Fruit fly (Drosophila melanogaster) ovary, adult (tissue): ENCODE results near the gene CG31274.

ENCODE experiments used
- CG17801 ChIP-seq: fragments of 200-800 bp; optimal IDR thresholded peaks from 2 replicates; lab custom pipeline; 2019; ENCODE audit warnings: missing biosample characterization, mild to moderate bottlenecking, missing genetic modification characterization, moderate library complexity; ENCODE audit not compliant: partially characterized antibody

CG31274 gene

DNA sequence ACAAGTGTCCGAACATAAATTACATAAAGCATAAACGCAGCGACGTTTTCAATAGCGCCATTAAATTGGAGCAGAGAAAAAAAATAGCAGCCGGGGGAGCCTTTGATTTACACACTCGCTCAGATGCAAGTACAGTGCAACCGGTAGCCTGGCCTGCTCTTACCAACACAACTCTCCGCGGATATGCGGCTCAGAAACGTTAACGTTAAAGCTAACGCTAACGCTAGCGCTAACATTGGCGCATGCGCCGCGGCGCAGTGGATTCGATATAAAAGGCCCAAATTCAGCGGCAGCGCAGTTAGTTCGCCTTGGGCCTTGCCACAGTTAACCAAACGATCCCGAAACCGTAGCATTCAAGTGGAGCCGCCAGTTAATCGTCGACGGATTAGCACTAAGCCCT is 21.5 kb downstream of the CG31274 start, which contains the start of gene Pxd:
TSS of gene Pxd (plus strand) at position 301 of the 400 bp plus-strand sequence.
- TF ChIP-seq CG17801 (GFP tag; lab: Kevin White, UChicago): no peak

DNA sequence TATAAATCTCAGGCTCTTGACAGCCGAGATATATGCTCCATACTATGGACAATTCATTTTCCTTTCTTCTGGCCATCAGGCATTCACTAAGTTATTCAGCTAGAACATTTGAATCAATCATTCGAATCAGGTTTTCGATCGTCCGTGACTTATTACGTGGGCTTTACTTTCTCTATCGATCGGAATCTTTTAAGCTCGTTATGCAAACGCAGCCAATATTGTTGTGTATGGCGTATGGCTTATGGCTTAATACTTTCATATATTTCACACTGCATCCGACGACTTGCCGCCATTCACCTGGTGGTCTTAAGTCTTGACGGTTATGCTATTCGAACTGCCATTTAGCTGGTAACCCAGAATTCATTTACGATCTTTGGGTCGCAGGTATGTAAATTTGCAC is 23.4 kb downstream of the CG31274 start:
- TF ChIP-seq CG17801 (GFP tag; lab: Kevin White, UChicago): no peak

DNA sequence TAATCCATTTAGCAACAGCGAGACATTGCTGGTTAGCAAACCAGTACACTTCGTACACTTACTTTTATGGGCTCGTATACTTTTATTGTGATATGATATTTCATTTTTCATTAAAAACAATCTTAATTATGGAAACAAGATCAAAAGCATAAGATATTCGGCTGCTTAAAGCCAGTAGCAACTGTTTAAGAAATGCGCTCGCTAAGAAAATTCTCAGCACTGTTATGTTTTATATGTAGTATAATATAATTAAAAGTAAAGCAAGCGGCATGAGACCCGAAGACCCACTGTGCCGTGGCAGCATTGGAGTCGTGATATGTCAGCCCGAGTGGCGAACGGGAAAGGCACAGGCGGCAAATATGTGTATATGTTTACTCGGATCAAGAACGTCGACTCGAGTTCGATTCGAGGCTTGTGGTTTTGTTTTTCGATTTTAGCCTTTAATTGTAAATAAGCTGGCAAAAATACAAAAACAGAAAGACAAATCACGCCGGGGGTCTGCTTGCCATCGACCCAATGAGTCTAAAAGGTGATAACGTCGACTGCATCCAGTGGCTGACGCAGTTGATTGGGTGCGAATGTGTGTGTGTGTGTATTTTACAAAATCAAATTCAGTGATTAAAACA is 26.2 kb downstream of the CG31274 start:
- TF ChIP-seq CG17801 (GFP tag; lab: Kevin White, UChicago): no peak

DNA sequence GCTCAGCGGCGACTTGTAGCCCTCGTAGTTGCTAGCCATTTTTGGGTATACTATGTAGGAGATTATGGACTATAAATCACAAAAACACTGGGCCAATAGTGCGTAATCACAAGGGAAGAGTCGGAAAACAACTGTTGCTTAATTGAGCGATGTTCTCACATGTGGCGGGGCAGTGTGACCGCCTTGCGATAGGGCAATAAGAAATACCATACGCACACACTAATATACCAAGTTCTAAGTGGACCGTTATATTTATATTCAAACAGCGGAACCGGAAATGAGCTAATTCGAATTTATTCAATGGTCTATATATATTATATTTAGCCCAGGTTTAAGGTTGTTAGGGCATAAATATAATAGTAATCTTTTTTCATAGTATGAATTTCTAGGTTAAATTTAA is 28.1 kb downstream of the CG31274 start, which contains the start of gene Adsl:
TSS of gene Adsl (minus strand) at position 165 of the 400 bp plus-strand sequence.
- TF ChIP-seq CG17801 (GFP tag; lab: Kevin White, UChicago): peak; percentile 85

DNA sequence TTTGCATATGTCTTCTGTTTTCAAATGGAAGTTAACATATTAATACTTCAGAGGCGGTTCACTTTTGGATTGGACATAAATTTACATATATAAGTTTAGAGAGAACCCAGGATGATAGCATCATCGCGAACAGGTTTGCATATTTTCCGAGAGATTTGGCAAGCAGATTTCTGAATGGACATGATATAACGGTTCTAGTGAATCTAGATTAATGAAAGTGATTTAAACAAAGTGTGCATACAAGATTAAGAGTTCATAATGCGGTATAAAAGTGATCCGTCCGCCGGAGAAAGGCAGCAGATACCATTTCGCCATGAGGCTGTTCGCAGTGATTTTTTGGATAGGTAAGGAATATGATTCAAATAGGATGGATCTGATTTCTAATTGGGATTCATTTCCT is 35.6 kb downstream of the CG31274 start, which contains the start of gene CG5225:
TSS of gene CG5225 (plus strand) at position 301 of the 400 bp plus-strand sequence.
- TF ChIP-seq CG17801 (GFP tag; lab: Kevin White, UChicago): no peak

DNA sequence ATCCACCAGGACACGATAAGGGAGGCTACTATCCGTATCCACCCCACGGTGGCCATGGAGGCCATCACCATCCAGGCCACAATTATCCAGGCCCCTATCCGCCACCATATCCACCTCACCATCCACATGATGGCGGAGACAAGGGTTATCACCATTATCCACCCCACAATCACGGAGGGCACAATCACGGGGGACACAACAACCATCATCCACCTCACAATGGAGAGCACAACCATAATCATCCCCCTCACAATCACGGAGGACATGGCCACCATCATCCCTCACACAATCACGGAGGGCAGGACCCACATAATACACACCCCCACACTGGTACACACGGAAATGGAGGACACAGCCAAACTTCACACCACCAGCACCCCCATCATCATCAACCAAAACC is 37.0 kb downstream of the CG31274 start:
- no peak for TF ChIP-seq CG17801 (GFP tag; lab: Kevin White, UChicago)

DNA sequence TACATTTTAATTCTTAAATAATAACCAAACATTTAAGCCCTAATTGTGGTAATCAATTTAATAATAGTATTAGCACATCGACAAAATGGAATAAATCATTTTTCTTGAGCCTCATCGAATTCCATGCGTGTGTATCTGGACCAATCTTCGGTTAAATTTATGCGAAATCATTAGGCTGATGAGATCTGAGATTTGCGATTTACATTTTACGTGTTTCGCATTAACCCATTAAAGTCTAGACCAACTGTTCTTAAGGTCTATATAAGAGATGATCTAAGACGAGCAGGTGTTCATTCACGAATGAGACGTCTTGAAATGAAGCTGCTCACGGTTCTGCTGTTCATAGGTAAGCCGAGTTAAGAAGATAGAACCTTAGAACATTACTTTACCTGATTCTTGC is 38.7 kb downstream of the CG31274 start, which contains the start of gene CG31268:
TSS of gene CG31268 (plus strand) at position 301 of the 400 bp plus-strand sequence.
- no peak for TF ChIP-seq CG17801 (GFP tag; lab: Kevin White, UChicago)

DNA sequence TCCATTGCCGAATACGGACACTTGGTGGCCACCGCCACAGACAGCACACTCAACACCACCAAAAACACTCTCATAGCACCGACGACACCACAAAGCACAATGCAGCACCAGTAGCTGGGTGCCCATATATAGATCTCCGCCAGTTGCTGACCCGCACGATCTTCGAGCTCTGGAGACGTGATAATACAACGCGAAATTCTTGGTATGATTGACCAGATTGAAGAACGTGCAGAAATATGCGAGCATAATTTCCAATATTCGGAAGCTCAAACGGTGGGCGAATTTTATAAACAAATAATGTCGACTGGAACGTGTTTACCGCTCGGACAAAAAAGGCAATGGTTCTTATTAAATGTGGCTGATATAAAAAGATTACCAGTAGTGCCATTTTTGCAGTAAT is 43.1 kb downstream of the CG31274 start, which contains the start of gene CG4009:
TSS of gene CG4009 (minus strand) at position 101 of the 400 bp plus-strand sequence.
- TF ChIP-seq CG17801 (GFP tag; lab: Kevin White, UChicago): no peak

DNA sequence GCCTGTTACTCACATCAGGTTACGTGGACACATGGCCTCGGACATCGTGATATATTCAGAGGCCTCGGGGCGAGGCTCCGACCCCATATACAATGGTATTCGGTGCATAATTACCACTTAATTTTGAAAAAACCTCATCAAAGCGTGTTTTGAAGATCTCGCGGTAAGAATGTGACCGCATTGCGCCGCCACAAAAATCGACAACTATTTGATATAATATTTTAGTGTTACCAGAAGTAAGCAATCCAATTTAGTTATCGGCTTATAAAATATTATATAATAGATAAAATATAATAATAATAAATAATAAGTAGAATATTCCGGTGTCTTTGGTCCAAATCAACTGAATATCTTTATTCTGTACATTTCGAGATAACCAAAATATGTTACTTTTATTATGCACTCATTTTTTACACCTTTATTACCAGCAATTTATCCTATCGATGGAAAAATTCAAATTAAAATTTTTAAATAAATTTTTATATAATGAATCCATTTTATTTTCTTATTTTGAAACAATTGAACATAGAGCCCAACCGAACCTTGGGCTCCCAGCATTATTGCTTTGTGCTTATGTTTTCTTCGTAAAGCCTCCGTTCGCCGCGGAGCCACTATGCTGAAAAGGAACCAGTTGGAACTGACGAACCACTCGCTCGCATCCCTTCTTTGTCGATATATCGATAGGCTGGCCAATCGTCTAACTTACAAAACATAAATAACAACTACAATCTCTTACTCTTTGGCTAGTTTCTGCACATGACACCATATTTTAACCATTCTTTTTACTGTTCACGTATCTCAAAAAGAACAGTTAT is 47.4 kb downstream of the CG31274 start, which contains the start of the genes CG18213 and Trm7-32:
TSS of gene CG18213 (minus strand) at position 211 of the 815 bp plus-strand sequence.
TSS of gene Trm7-32 (plus strand) at position 690 of the 815 bp plus-strand sequence.
- no peak for TF ChIP-seq CG17801 (GFP tag; lab: Kevin White, UChicago)

DNA sequence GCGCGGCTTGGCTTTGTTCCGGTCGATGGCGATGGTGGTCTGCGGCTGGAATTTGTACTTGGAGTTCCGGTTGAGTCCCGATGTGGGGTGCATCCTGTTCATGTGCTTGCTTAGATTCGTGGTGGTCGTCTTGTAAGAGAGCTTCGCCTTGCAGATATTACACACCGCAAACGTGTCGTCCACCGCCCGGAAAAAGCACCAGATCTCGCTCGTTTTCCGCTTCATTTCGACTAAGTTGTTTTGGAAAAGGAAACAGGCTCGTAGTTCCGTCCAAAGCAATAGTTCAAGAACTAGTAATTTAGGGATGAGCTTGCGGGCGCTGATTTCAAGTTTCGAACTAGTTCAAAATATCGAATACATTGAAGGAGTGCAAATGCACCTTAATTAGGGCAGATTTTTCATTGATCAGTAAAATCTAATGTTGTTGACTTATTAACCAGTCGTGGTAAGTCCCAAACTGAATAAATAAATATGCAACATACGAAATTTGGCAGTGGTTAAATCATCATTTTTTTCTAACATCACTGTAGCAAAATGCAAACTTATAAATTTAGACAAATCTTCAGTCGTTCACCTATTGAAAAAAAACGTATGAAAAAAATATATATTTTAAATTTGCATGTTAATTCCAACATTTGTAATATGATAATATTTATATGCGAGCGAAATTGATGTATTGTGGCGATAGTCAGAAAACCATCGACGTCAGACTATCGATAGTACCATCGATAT is 50.2 kb downstream of the CG31274 start, which contains the start of the genes bdwf and Patr-1:
TSS of gene bdwf (minus strand) at position 299 of the 732 bp plus-strand sequence.
TSS of gene Patr-1 (plus strand) at position 727 of the 732 bp plus-strand sequence.
- no peak for TF ChIP-seq CG17801 (GFP tag; lab: Kevin White, UChicago)

DNA sequence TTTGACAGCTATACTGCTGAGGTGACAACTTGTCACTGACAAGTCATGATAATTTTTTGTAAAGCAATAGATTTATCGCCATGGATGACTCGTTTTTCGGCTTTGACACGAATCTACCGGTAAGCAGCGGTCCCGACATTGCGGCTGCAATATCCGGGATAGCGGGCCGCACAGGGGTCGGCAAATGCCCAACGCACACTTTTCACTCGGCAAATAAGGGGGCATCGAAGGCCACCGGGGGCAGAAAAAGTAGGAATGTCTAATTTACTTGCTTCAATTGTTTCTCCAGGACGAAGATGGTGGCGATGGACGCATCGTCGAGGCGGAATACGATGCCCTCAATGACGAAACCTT is 50.7 kb downstream of the CG31274 start:
- TF ChIP-seq CG17801 (GFP tag; lab: Kevin White, UChicago): no peak
